Fruit fly (Drosophila melanogaster): Measurements from ENCODE around the gene mxt.

Gene mxt

DNA sequence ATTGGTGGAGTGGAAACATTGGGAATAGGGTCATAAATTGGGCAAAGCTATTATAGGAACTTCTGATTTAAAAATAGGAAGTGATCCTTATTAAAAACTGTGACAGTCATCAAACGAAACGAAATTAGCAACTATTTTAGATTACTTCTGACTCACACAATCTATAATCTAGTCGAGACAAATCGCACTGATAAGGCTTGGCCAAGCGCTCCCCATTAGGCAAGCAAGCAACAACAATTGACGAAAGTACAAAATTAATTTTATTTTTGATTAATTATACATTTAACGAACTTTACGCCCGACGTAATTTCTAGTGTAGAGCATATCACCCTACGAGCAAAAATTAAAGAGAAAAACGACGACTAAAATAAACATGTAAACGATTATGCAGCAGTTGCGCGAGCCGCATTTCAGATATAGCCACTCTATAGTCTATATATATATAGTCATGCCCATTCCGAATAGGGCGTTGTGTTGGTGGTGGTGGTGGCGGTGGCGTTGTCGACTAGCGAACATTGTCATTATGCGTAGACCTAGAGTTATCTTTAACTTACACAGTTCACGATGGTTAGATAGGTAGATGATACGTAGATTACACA lies 11.9 kb downstream of the mxt start, which contains the start of gene Ir25a:
Ir25a (minus strand) TSS at position 210 of the 599 bp plus-strand sequence.
- no peak for TF ChIP-seq psq (optimal IDR thresholded peaks at IDR 0.05)
- no peak for TF ChIP-seq ttk (optimal IDR thresholded peaks at IDR 0.05)
- no peak for TF ChIP-seq Myc (optimal IDR thresholded peaks at IDR 0.05)
- no peak for TF ChIP-seq insv (optimal IDR thresholded peaks at IDR 0.05)
- no peak for TF ChIP-seq h (optimal IDR thresholded peaks at IDR 0.05)
- no peak for TF ChIP-seq Sin3A (optimal IDR thresholded peaks at IDR 0.05)

dm6 chr2L:4830490-4830889 lies 16.6 kb downstream of the mxt start, which contains the start of gene Fnta:
Fnta (minus strand) TSS chr2L:4830693.
- no peak for TF ChIP-seq ttk (optimal IDR thresholded peaks at IDR 0.05)
- TF ChIP-seq Sin3A (optimal IDR thresholded peaks at IDR 0.05): no peak

DNA sequence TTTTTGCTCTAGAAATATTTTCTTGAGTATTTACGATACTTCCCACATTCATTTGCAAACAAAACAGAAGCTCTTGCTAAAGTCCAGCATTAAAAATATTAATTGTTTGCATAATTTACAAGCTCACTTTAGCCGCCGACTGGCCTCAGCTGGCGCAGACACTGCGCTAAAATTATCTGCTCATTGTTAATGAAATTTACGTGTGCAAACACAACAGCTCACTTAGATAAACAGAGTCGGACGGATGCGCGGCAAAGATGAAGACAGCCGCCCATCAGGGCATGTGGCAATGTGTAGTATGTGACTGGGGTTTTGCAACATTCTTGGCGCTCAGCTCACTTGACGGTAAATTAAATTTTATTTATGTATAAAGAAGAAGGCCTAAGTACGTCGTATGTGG lies 18.1 kb downstream of the mxt start:
- TF ChIP-seq insv (optimal IDR thresholded peaks at IDR 0.05): no peak
- no peak for TF ChIP-seq h (optimal IDR thresholded peaks at IDR 0.05)
- TF ChIP-seq Myc (optimal IDR thresholded peaks at IDR 0.05): no peak
- no peak for TF ChIP-seq ttk (optimal IDR thresholded peaks at IDR 0.05)
- no peak for TF ChIP-seq Sin3A (optimal IDR thresholded peaks at IDR 0.05)
- TF ChIP-seq psq (optimal IDR thresholded peaks at IDR 0.05): no peak

- TF ChIP-seq Myc (optimal IDR thresholded peaks at IDR 0.05) (no peak), insv (optimal IDR thresholded peaks at IDR 0.05) (no peak), ttk (optimal IDR thresholded peaks at IDR 0.05) (no peak), psq (optimal IDR thresholded peaks at IDR 0.05) (no peak), h (optimal IDR thresholded peaks at IDR 0.05) (no peak), Sin3A (optimal IDR thresholded peaks at IDR 0.05) (no peak)
Measured at dm6 chr2L:4825695-4826094, 21.4 kb downstream of the mxt start.

DNA sequence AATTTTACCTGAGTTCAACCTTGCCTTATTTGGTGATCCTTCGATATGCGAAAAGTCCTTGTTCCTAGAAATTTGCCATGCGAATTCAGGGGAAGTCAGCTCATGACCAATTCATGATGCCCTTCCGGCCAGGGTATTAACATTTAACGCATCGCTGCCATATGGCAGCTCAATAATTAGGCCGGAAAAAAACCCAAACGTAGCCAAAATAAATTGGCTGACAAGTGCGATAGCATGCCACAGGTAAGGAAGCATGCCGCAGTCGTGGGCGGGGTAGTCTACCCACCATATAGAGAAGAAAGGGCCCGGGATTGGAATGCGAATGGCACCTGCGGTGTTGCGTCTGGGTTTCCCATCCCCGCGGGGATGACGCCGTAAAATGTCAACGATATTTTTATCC lies 23.3 kb downstream of the mxt start:
- no peak for TF ChIP-seq psq (optimal IDR thresholded peaks at IDR 0.05)
- TF ChIP-seq ttk (optimal IDR thresholded peaks at IDR 0.05): no peak
- no peak for TF ChIP-seq Myc (optimal IDR thresholded peaks at IDR 0.05)
- no peak for TF ChIP-seq h (optimal IDR thresholded peaks at IDR 0.05)
- no peak for TF ChIP-seq Sin3A (optimal IDR thresholded peaks at IDR 0.05)
- TF ChIP-seq insv (optimal IDR thresholded peaks at IDR 0.05): no peak

DNA sequence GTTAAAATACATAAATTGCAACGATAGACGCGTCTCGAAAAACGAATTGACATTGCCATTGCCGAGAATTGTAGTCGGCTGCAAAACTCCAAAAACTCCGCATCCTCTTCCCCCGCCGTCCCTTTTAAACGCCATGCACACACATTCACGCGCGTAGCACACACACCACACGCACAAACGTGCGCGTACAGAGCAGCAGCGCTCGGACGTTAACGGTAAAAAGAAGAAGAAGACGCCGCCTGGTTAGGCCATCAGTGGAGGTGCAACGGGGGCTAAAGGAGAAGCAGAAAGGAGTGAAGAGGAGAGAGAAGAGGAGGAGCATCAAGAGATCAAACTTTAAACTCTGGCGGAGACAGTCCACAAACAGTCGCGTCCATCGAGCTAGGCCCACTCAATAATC lies 24.8 kb downstream of the mxt start:
- TF ChIP-seq h (optimal IDR thresholded peaks at IDR 0.05) (no peak), Myc (optimal IDR thresholded peaks at IDR 0.05) (no peak), insv (optimal IDR thresholded peaks at IDR 0.05) (no peak), ttk (optimal IDR thresholded peaks at IDR 0.05) (no peak), Sin3A (optimal IDR thresholded peaks at IDR 0.05) (no peak)

DNA sequence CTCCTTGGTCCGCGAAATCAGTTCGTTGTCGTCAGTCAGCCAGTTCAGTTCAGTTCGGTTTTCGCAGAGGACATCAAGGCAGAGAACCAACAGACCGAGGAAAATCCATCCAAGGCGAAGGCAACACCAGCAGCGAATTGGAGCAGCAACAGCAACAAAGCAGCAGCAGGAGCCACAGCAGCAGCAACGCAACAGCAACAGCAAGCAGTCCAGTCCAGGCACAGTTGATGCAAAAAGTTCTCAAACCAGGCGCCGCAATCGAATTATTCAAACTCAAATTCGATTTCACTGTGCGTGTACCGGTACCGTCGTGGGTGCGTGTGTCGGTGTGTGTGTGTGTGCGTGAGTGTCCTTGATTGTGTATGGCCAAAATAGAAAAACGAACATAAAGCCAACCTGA lies 25.3 kb downstream of the mxt start, which contains the start of gene CG15628:
CG15628 (plus strand) TSS at position 18 of the 400 bp plus-strand sequence.
- TF ChIP-seq Myc (optimal IDR thresholded peaks at IDR 0.05) (no peak), Sin3A (optimal IDR thresholded peaks at IDR 0.05) (no peak)

dm6 chr2L:4821319-4821717 lies 25.8 kb downstream of the mxt start:
- TF ChIP-seq psq (optimal IDR thresholded peaks at IDR 0.05) (no peak), Sin3A (optimal IDR thresholded peaks at IDR 0.05) (no peak), insv (optimal IDR thresholded peaks at IDR 0.05) (no peak), h (optimal IDR thresholded peaks at IDR 0.05) (no peak), Myc (optimal IDR thresholded peaks at IDR 0.05) (no peak), ttk (optimal IDR thresholded peaks at IDR 0.05) (no peak)

DNA sequence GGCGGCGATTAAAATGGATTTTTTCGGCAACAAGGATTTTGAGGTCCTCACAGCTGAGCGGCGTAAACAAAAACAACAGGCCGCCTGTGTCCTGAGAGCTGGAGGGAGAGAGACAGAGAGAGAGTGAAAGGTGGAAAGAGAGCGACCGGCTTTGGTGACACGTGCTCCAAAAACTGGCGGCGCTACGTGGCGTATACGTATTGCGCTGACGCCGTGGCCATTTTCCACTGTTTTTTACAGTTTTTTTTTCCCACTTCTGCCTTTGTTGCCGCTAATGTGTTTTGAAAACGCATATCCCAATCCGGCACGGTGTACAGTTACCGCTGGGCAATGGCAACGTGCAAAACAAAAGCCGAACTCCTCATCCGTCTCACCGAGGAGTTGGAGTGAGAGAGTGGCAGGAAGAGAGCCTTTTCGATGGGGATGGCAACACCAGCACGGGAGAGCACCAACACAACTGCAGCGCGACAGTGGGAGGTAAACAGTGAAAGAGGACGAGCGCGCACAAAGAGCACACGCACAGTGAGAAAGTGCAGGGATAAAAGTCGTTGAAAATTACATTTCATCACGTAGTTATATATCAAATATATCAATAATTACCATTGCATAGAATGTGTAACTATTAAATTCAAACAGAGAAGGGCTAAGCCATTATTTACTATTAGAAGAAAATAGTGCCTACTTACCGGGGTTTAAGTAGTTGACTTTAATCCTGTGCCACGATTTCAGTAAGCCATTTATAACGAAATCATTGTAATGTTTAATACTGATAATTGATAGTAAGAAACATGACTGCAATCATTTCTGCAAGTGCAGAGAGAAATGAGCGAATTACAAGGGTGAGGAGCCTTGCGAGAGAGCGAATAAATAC lies 26.4 kb downstream of the mxt start:
- TF ChIP-seq insv (optimal IDR thresholded peaks at IDR 0.05) (no peak), ttk (optimal IDR thresholded peaks at IDR 0.05) (no peak), Sin3A (optimal IDR thresholded peaks at IDR 0.05) (no peak), h (optimal IDR thresholded peaks at IDR 0.05) (no peak), psq (optimal IDR thresholded peaks at IDR 0.05) (no peak), Myc (optimal IDR thresholded peaks at IDR 0.05) (no peak)

DNA sequence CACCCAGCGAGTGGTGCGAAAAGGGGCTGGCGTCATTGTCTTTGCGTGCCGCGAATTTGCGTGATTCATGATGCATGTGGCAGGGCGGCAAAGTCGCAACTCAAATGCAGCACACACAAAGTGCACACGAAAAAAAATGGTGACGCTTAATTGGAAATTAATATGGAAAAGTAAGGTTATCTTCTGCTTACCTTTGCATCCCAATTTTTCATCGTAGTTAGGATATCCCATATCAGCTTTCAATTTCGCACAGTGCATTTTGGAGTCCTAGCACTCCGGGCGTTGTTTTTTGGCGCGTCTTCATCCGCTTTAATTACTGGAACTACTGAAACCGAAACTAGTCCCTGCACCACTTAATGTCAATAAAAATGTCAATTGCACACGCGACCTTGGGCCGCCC lies 27.1 kb downstream of the mxt start:
- no peak for TF ChIP-seq h (optimal IDR thresholded peaks at IDR 0.05)
- TF ChIP-seq Myc (optimal IDR thresholded peaks at IDR 0.05): no peak
- no peak for TF ChIP-seq psq (optimal IDR thresholded peaks at IDR 0.05)
- no peak for TF ChIP-seq Sin3A (optimal IDR thresholded peaks at IDR 0.05)
- no peak for TF ChIP-seq ttk (optimal IDR thresholded peaks at IDR 0.05)
- no peak for TF ChIP-seq insv (optimal IDR thresholded peaks at IDR 0.05)

DNA sequence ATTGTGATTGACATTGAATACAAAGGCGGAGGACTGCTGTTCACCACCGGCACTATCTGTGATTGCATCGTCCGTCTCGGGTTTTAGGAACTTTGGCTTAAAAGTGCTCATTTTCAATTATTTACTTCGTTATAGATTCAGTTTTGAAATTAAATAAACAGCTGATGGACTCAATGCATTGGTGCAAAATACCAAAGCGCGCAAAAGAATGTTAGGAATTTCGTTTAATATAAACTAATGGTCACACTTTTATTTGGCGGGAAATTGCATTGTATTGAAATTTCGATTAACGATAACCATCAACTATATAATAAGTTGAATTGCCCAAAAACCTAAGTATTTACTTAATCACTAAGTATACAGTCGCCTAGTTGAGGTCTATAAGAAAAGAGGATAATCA lies 29.0 kb downstream of the mxt start, which contains the start of gene CG3225:
CG3225 (minus strand) TSS at position 190 of the 400 bp plus-strand sequence.
- no peak for TF ChIP-seq insv (optimal IDR thresholded peaks at IDR 0.05)
- TF ChIP-seq h (optimal IDR thresholded peaks at IDR 0.05): no peak
- no peak for TF ChIP-seq psq (optimal IDR thresholded peaks at IDR 0.05)

DNA sequence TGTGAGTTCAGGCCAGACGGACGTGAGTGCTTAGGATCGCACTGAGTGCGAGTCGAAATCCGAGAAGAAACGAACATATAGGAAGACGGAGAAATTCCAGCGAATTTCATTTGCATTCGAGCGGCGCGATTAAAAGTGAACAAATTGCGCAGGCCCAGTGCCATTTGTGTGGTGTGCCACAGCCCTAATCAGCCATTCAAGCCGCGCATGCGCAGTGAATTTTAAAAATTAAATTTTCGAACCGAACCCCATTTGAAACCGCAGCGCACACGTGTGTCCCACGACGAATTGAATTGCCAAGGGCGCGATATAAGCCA lies 34.1 kb downstream of the mxt start:
- TF ChIP-seq psq (optimal IDR thresholded peaks at IDR 0.05) (no peak), Sin3A (optimal IDR thresholded peaks at IDR 0.05) (no peak), h (optimal IDR thresholded peaks at IDR 0.05) (no peak), insv (optimal IDR thresholded peaks at IDR 0.05) (no peak), ttk (optimal IDR thresholded peaks at IDR 0.05) (no peak), Myc (optimal IDR thresholded peaks at IDR 0.05) (no peak)

Data from Kc167 (cell line).